Fruit fly (Drosophila melanogaster) whole organism: ENCODE measurements around the gene CG16903.

Experiments used
- CG8478 ChIP-seq: fragments of >200 bp; optimal IDR thresholded peaks from 2 replicates; lab custom pipeline; 2018; ENCODE audit warnings: inconsistent platforms
- Dll ChIP-seq: fragments of >200 bp; optimal IDR thresholded peaks from 2 replicates; lab custom pipeline; 2017
- EcR ChIP-seq, 2 experiments: fragments of >200 bp; optimal IDR thresholded peaks; 2 replicates each; lab custom pipeline; 2017; ENCODE audit warnings: missing biosample characterization in 2 of 2, missing genetic modification characterization in 2 of 2, missing genetic modification reagents in 2 of 2
- pan ChIP-seq: fragments of >200 bp; optimal IDR thresholded peaks from 2 replicates; lab custom pipeline; 2017
- psq ChIP-seq: fragments of >200 bp; optimal IDR thresholded peaks from 2 replicates; lab custom pipeline; 2017
- usp ChIP-seq: fragments of >200 bp; optimal IDR thresholded peaks from 2 replicates; lab custom pipeline; 2017; ENCODE audit warnings: missing biosample characterization, missing genetic modification characterization, mixed read lengths

dm6 chrX:2050070-2050899 lies 29.9 kb downstream of the CG16903 start, which contains the start of gene moody:
- TF ChIP-seq Dll (lab: Kevin White, UChicago) (peak; percentile 93), psq (lab: Kevin White, UChicago) (no peak), pan (lab: Kevin White, UChicago) (no peak), usp (no peak), CG8478 (no peak), EcR (GFP tag; optimal IDR thresholded peaks at IDR 0.05; lab: Kevin White, UChicago) (no peak)
